Fruit fly (Drosophila melanogaster) whole organism, embryonic: ENCODE measurements around the gene CG12279.
A peak's percentile ranks its signal among the peaks of the same experiment; 100 is the strongest.

Source experiments
- ATbp ChIP-seq: fragments of 200-800 bp; sonication (Bioruptor generic); optimal IDR thresholded peaks from 2 replicates; lab custom pipeline; 2017; ENCODE audit warnings: missing biosample characterization, mild to moderate bottlenecking, missing genetic modification characterization, missing genetic modification reagents
- Atf-2 ChIP-seq: fragments of 200-800 bp; sonication (Bioruptor generic); optimal IDR thresholded peaks from 2 replicates; lab custom pipeline; 2016; ENCODE audit warnings: missing biosample characterization, missing genetic modification characterization
- CG10543 ChIP-seq: fragments of 200-800 bp; sonication (Bioruptor generic); optimal IDR thresholded peaks from 3 replicates; lab custom pipeline; 2017; ENCODE audit warnings: missing biosample characterization, mild to moderate bottlenecking, missing genetic modification characterization, moderate library complexity
- CG11723 ChIP-seq: fragments of 200-800 bp; sonication (Bioruptor generic); optimal IDR thresholded peaks from 2 replicates; lab custom pipeline; 2017; ENCODE audit warnings: missing biosample characterization, mild to moderate bottlenecking, missing genetic modification characterization
- CG12299 ChIP-seq: fragments of 200-800 bp; sonication (Bioruptor generic); optimal IDR thresholded peaks from 2 replicates; lab custom pipeline; 2018; ENCODE audit warnings: missing biosample characterization, mild to moderate bottlenecking, missing genetic modification characterization
- CG12769 ChIP-seq: fragments of 200-800 bp; sonication (Bioruptor generic); optimal IDR thresholded peaks from 2 replicates; lab custom pipeline; 2019; ENCODE audit warnings: missing biosample characterization, mild to moderate bottlenecking, missing genetic modification characterization, moderate library complexity
- CG14710 ChIP-seq: fragments of 200-800 bp; sonication (Bioruptor generic); optimal IDR thresholded peaks from 3 replicates; lab custom pipeline; 2019; ENCODE audit warnings: missing biosample characterization, mild to moderate bottlenecking, missing genetic modification characterization, moderate library complexity
- CG15073 ChIP-seq: fragments of 200-800 bp; sonication (Bioruptor generic); optimal IDR thresholded peaks from 2 replicates; lab custom pipeline; 2016; ENCODE audit warnings: missing biosample characterization, missing genetic modification characterization
- CG1529 ChIP-seq: fragments of 200-800 bp; sonication (Bioruptor generic); optimal IDR thresholded peaks from 3 replicates; lab custom pipeline; 2018; ENCODE audit warnings: missing biosample characterization, missing genetic modification characterization
- CG15601 ChIP-seq: fragments of 200-800 bp; sonication (Bioruptor generic); optimal IDR thresholded peaks from 3 replicates; lab custom pipeline; 2019; ENCODE audit warnings: missing biosample characterization, mild to moderate bottlenecking, missing genetic modification characterization, moderate library complexity
- CG17359 ChIP-seq: fragments of 200-800 bp; sonication (Bioruptor generic); optimal IDR thresholded peaks from 3 replicates; lab custom pipeline; 2018; ENCODE audit warnings: missing biosample characterization, mild to moderate bottlenecking, missing genetic modification characterization, moderate library complexity
- CG18764 ChIP-seq: fragments of 200-800 bp; sonication (Bioruptor generic); optimal IDR thresholded peaks from 3 replicates; lab custom pipeline; 2016; ENCODE audit warnings: missing biosample characterization, missing genetic modification characterization
- CG3726 ChIP-seq: fragments of 200-800 bp; sonication (Bioruptor generic); IDR thresholded peaks from 3 replicates; pipeline ENCODE4, ENCODE4 v1.3.6; 2022; ENCODE audit warnings: missing biosample characterization, missing genetic modification characterization
- CG5180 ChIP-seq: fragments of 200-800 bp; sonication (Bioruptor generic); optimal IDR thresholded peaks from 3 replicates; lab custom pipeline; 2017; ENCODE audit warnings: missing biosample characterization, missing genetic modification characterization, mild to moderate bottlenecking, moderate library complexity, missing genetic modification reagents
- CG6654 ChIP-seq: fragments of 200-800 bp; sonication (Bioruptor generic); optimal IDR thresholded peaks from 2 replicates; lab custom pipeline; 2017; ENCODE audit warnings: missing biosample characterization, mild to moderate bottlenecking, missing genetic modification characterization
- CG6689 ChIP-seq: fragments of 200-800 bp; sonication (Bioruptor generic); IDR thresholded peaks from 2 replicates; pipeline ENCODE4 v1.3.6; 2022; ENCODE audit warnings: missing biosample characterization, missing genetic modification characterization
- CG6813 ChIP-seq: fragments of 200-800 bp; sonication (Bioruptor generic); optimal IDR thresholded peaks from 2 replicates; lab custom pipeline; 2017; ENCODE audit warnings: missing biosample characterization, missing genetic modification characterization, mild to moderate bottlenecking, moderate library complexity, missing genetic modification reagents
- CG7987 ChIP-seq: fragments of 200-800 bp; sonication (Bioruptor generic); optimal IDR thresholded peaks from 2 replicates; lab custom pipeline; 2018; ENCODE audit warnings: missing biosample characterization, mild to moderate bottlenecking, missing genetic modification characterization, moderate library complexity
- CG8944 ChIP-seq: fragments of 200-800 bp; sonication (Bioruptor generic); optimal IDR thresholded peaks from 3 replicates; lab custom pipeline; 2016; ENCODE audit warnings: missing biosample characterization, missing genetic modification characterization
- D ChIP-seq, 2 experiments: fragments of 200-800 bp in 1 of 2; fragments of >200 bp in 1 of 2; sonication (Bioruptor generic) in 1 of 2; optimal IDR thresholded peaks; 2 replicates in 1 of 2; 3 replicates in 1 of 2; lab custom pipeline; 2017; ENCODE audit warnings: mild to moderate bottlenecking in 1 of 2, missing biosample characterization in 1 of 2, missing genetic modification characterization in 1 of 2, missing genetic modification reagents in 1 of 2
- Eip74EF ChIP-seq, 2 experiments: fragments of 200-800 bp in 1 of 2; fragments of >200 bp in 1 of 2; sonication (Bioruptor generic) in 1 of 2; optimal IDR thresholded peaks; 2 replicates each; lab custom pipeline; 2017 to 2019; ENCODE audit warnings: missing biosample characterization in 2 of 2, missing genetic modification characterization in 2 of 2, mild to moderate bottlenecking in 1 of 2, moderate library complexity in 1 of 2
- HHEX ChIP-seq: fragments of 200-800 bp; sonication (Bioruptor generic); optimal IDR thresholded peaks from 3 replicates; lab custom pipeline; 2017; ENCODE audit warnings: missing biosample characterization, mild to moderate bottlenecking, missing genetic modification characterization, missing genetic modification reagents
- Kr ChIP-seq: fragments of 200-800 bp; sonication (Bioruptor generic); optimal IDR thresholded peaks from 2 replicates; lab custom pipeline; 2017; ENCODE audit warnings: missing biosample characterization, mild to moderate bottlenecking, missing genetic modification characterization
- MTF-1 ChIP-seq: fragments of 200-800 bp; sonication (Bioruptor generic); optimal IDR thresholded peaks from 2 replicates; lab custom pipeline; 2018; ENCODE audit warnings: missing biosample characterization, mild to moderate bottlenecking, missing genetic modification characterization, borderline replicate concordance
- Med ChIP-seq: fragments of 200-800 bp; sonication (Bioruptor generic); peaks from one replicate; lab custom pipeline; 2016; ENCODE audit warnings: missing biosample characterization, missing genetic modification characterization, mild to moderate bottlenecking, inconsistent platforms, moderate library complexity
- Nf-YA ChIP-seq: fragments of 200-800 bp; sonication (Bioruptor generic); IDR thresholded peaks from 2 replicates; pipeline ENCODE4 v1.3.6; 2022; ENCODE audit warnings: missing biosample characterization, missing genetic modification characterization
- Oaz ChIP-seq: fragments of 200-800 bp; sonication (Bioruptor generic); IDR thresholded peaks from 2 replicates; pipeline ENCODE4 v1.3.6; 2022; ENCODE audit warnings: missing biosample characterization, missing genetic modification characterization
- Sin3A ChIP-seq: fragments of >200 bp; optimal IDR thresholded peaks from 2 replicates; lab custom pipeline; 2018
- Sox100B ChIP-seq: fragments of 200-800 bp; sonication (Bioruptor generic); optimal IDR thresholded peaks from 3 replicates; lab custom pipeline; 2018; ENCODE audit warnings: missing biosample characterization, mild to moderate bottlenecking, missing genetic modification characterization
- Ssrp ChIP-seq: fragments of 200-800 bp; sonication (Bioruptor generic); optimal IDR thresholded peaks from 2 replicates; lab custom pipeline; 2018; ENCODE audit warnings: missing biosample characterization, mild to moderate bottlenecking, missing genetic modification characterization, moderate library complexity
- aop ChIP-seq: fragments of 200-800 bp; sonication (Bioruptor generic); IDR thresholded peaks from 2 replicates; pipeline ENCODE4 v1.3.6; 2022; ENCODE audit warnings: missing biosample characterization, missing genetic modification characterization
- ara ChIP-seq: fragments of 200-800 bp; sonication (Bioruptor generic); IDR thresholded peaks from 2 replicates; pipeline ENCODE4 v1.3.6; 2022; ENCODE audit warnings: missing biosample characterization, missing genetic modification characterization
- bsh ChIP-seq, 2 experiments: fragments of 200-800 bp; sonication (Bioruptor generic); optimal IDR thresholded peaks; 2 replicates each; lab custom pipeline; 2017 to 2018; ENCODE audit warnings: mild to moderate bottlenecking in 2 of 2, missing biosample characterization in 2 of 2, missing genetic modification characterization in 2 of 2, moderate library complexity in 1 of 2
- ci ChIP-seq: fragments of 200-800 bp; sonication (Bioruptor generic); IDR thresholded peaks from 3 replicates; pipeline ENCODE4 v1.3.6; 2022; ENCODE audit warnings: missing biosample characterization, missing genetic modification characterization
- croc ChIP-seq: fragments of 200-800 bp; sonication (Bioruptor generic); conservative IDR thresholded peaks from 3 replicates; pipeline ENCODE4 v1.3.6; 2022; ENCODE audit warnings: missing biosample characterization, missing genetic modification characterization
- dmrt11E ChIP-seq: fragments of 200-800 bp; sonication (Bioruptor generic); optimal IDR thresholded peaks from 3 replicates; lab custom pipeline; 2018; ENCODE audit warnings: missing biosample characterization, mild to moderate bottlenecking, missing genetic modification characterization, moderate library complexity
- exex ChIP-seq: fragments of 200-800 bp; sonication (Bioruptor generic); optimal IDR thresholded peaks from 4 replicates; lab custom pipeline; 2018; ENCODE audit warnings: missing biosample characterization, mild to moderate bottlenecking, missing genetic modification characterization, moderate library complexity
- fd64A ChIP-seq: fragments of 200-800 bp; sonication (Bioruptor generic); optimal IDR thresholded peaks from 3 replicates; lab custom pipeline; 2018; ENCODE audit warnings: missing biosample characterization, mild to moderate bottlenecking, missing genetic modification characterization
- kni ChIP-seq: fragments of 200-800 bp; sonication (Bioruptor generic); optimal IDR thresholded peaks from 3 replicates; lab custom pipeline; 2017; ENCODE audit warnings: mild to moderate bottlenecking, missing biosample characterization, missing genetic modification reagents, missing genetic modification characterization
- lilli ChIP-seq: fragments of 200-800 bp; sonication (Bioruptor generic); optimal IDR thresholded peaks from 3 replicates; lab custom pipeline; 2016; ENCODE audit warnings: missing biosample characterization, missing genetic modification characterization
- lola ChIP-seq, 3 experiments: fragments of >200 bp in 2 of 3; fragments of 200-800 bp in 1 of 3; sonication (Bioruptor generic) in 1 of 3; optimal IDR thresholded peaks; 2 replicates each; lab custom pipeline; 2017 to 2019; ENCODE audit warnings: missing biosample characterization in 3 of 3, missing genetic modification characterization in 3 of 3, mild to moderate bottlenecking in 1 of 3, moderate library complexity in 1 of 3
- salm ChIP-seq: fragments of 200-800 bp; sonication (Bioruptor generic); optimal IDR thresholded peaks from 2 replicates; lab custom pipeline; 2018; ENCODE audit warnings: missing biosample characterization, mild to moderate bottlenecking, missing genetic modification characterization
- sens ChIP-seq: fragments of 200-800 bp; sonication (Bioruptor generic); peaks from one replicate; lab custom pipeline; 2016; ENCODE audit warnings: missing biosample characterization, missing genetic modification characterization
- seq ChIP-seq: fragments of 200-800 bp; sonication (Bioruptor generic); IDR thresholded peaks from 2 replicates; pipeline ENCODE4 v1.3.6; 2022; ENCODE audit warnings: missing biosample characterization, missing genetic modification characterization
- tap ChIP-seq: fragments of 200-800 bp; optimal IDR thresholded peaks from 3 replicates; lab custom pipeline; 2019; ENCODE audit warnings: missing biosample characterization, mild to moderate bottlenecking, missing genetic modification characterization, moderate library complexity
- tgo ChIP-seq: fragments of 200-800 bp; sonication (Bioruptor generic); IDR thresholded peaks from 3 replicates; pipeline ENCODE4 v1.3.6; 2022; ENCODE audit warnings: missing biosample characterization, missing genetic modification characterization
- tll ChIP-seq, 2 experiments: fragments of 200-800 bp in 1 of 2; fragments of >200 bp in 1 of 2; sonication (Bioruptor generic) in 1 of 2; optimal IDR thresholded peaks; 2 replicates each; lab custom pipeline; 2017 to 2019; ENCODE audit warnings: missing biosample characterization in 2 of 2, missing genetic modification characterization in 2 of 2, mild to moderate bottlenecking in 1 of 2, moderate library complexity in 1 of 2
- vvl ChIP-seq: fragments of 200-800 bp; sonication (Bioruptor generic); IDR thresholded peaks from 2 replicates; pipeline ENCODE4 v1.3.6; 2022; ENCODE audit warnings: missing biosample characterization, missing genetic modification characterization
- wek ChIP-seq: fragments of 200-800 bp; sonication (Bioruptor generic); optimal IDR thresholded peaks from 3 replicates; lab custom pipeline; 2018; ENCODE audit warnings: missing biosample characterization, mild to moderate bottlenecking, missing genetic modification characterization, moderate library complexity

The CG12279 gene

DNA sequence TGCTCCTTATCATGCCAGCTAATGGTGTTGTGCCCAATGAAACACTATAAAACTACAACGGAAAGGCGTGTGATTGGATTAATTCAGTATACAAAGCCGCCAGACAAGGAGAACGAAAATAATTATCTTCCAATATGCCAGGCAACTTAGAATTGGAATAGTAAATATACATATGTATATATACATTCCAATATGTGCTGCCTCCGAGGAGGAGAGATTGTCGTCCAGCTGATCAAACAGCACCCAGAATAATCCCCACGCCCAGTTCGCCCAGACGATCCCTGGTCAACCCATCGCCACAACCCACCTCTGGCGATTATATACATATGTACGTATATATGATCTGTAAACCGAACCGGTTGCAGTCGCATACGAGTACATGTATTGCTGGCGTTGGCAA is 3.6 kb upstream of the CG12279 start:
- TF ChIP-seq CG1529 (GFP tag; lab: Kevin White, UChicago): peak; percentile 35
- TF ChIP-seq Kr (GFP tag; lab: Kevin White, UChicago): peak; percentile 15
- peak in 1 of 2 experiments; percentile 15 for TF ChIP-seq Eip74EF (GFP tag; optimal IDR thresholded peaks at IDR 0.05; lab: Kevin White, UChicago)
- TF ChIP-seq CG6689 (GFP tag; lab: Robert Waterston, UW): no peak
- TF ChIP-seq CG3726 (GFP tag; lab: Robert Waterston, UW): no peak
- TF ChIP-seq dmrt11E (tag; lab: Kevin White, UChicago): peak; percentile 27
- TF ChIP-seq kni (GFP tag; lab: Kevin White, UChicago): peak; percentile 16
- peak; percentile 8 for TF ChIP-seq CG14710
- TF ChIP-seq CG5180 (GFP tag; lab: Kevin White, UChicago): peak; percentile 16
- no peak for TF ChIP-seq CG10543 (GFP tag; lab: Kevin White, UChicago)
- peak; percentile 46 for TF ChIP-seq MTF-1 (GFP tag; lab: Kevin White, UChicago)
- no peak for TF ChIP-seq Ssrp (tag; lab: Kevin White, UChicago)
- TF ChIP-seq CG7987 (GFP tag; lab: Kevin White, UChicago): peak; percentile 9
- no peak for TF ChIP-seq Sin3A (lab: Kevin White, UChicago)
- TF ChIP-seq Sox100B (GFP tag; lab: Kevin White, UChicago): no peak
- peak; percentile 35 for TF ChIP-seq HHEX (GFP tag; lab: Kevin White, UChicago)
- peak; percentile 37; the same call in 1 of the 2 replicates for TF ChIP-seq vvl (GFP tag; lab: Robert Waterston, UW)
- peak; percentile 38; the same call in 1 of the 3 replicates for TF ChIP-seq ci (GFP tag; lab: Robert Waterston, UW)
- no peak for TF ChIP-seq CG12769 (tag; lab: Kevin White, UChicago)
- TF ChIP-seq croc: no peak
- TF ChIP-seq CG17359 (tag; lab: Kevin White, UChicago): peak; percentile 35
- TF ChIP-seq Nf-YA: no peak
- TF ChIP-seq Atf-2 (GFP tag; lab: Kevin White, UChicago): no peak
- TF ChIP-seq fd64A (GFP tag; lab: Kevin White, UChicago): peak; percentile 69
- peak; percentile 35 for TF ChIP-seq Med (GFP tag; lab: Kevin White, UChicago)
- no peak for TF ChIP-seq CG6654 (GFP tag; lab: Kevin White, UChicago)
- peak; percentile 27 for TF ChIP-seq CG15601 (tag; lab: Kevin White, UChicago)
- TF ChIP-seq sens: peak; percentile 78
- peak; percentile 11 for TF ChIP-seq exex (tag; lab: Kevin White, UChicago)
- TF ChIP-seq bsh (GFP tag; optimal IDR thresholded peaks at IDR 0.05; lab: Kevin White, UChicago): peak in 1 of 2 experiments; percentile 44
- 0 out of 2 replicates have a peak, but pooled peaks have one; percentile 17 for TF ChIP-seq seq (GFP tag; lab: Robert Waterston, UW)
- TF ChIP-seq Oaz (GFP tag; lab: Robert Waterston, UW): no peak
- no peak for TF ChIP-seq CG18764 (GFP tag; lab: Kevin White, UChicago)
- TF ChIP-seq CG11723 (GFP tag; lab: Kevin White, UChicago): no peak
- TF ChIP-seq CG12299: no peak
- peak; percentile 43 for TF ChIP-seq wek (GFP tag; lab: Kevin White, UChicago)
- TF ChIP-seq tap (tag; lab: Kevin White, UChicago): no peak
- peak in 1 of 3 experiments; percentile 17 for TF ChIP-seq lola (GFP tag; optimal IDR thresholded peaks at IDR 0.05; lab: Kevin White, UChicago)
- TF ChIP-seq aop (GFP tag; lab: Robert Waterston, UW): no peak
- no peak for TF ChIP-seq lilli (GFP tag; lab: Kevin White, UChicago)
- TF ChIP-seq tll (GFP tag; optimal IDR thresholded peaks at IDR 0.05; lab: Kevin White, UChicago): no peak
- TF ChIP-seq CG15073 (GFP tag; lab: Kevin White, UChicago): no peak
- TF ChIP-seq CG8944 (GFP tag; lab: Kevin White, UChicago): no peak
- TF ChIP-seq D (optimal IDR thresholded peaks at IDR 0.05; lab: Kevin White, UChicago): no peak
- TF ChIP-seq D (GFP tag; optimal IDR thresholded peaks at IDR 0.05; lab: Kevin White, UChicago): peak; percentile 22
- TF ChIP-seq ATbp: peak; percentile 27
- TF ChIP-seq CG6813 (GFP tag; lab: Kevin White, UChicago): peak; percentile 35
- 0 out of 2 replicates have a peak, but pooled peaks have one; percentile 42 for TF ChIP-seq ara
- TF ChIP-seq salm (tag; lab: Kevin White, UChicago): no peak
- no peak for TF ChIP-seq tgo (GFP tag; lab: Robert Waterston, UW)
